Worm (Caenorhabditis elegans) whole organism, L4 larva: ENCODE results near the gene srh-139.

ENCODE experiments used
- F44E2.7 ChIP-seq: fragments of 200-800 bp; sonication (Bioruptor generic); IDR thresholded peaks from 2 replicates; pipeline ENCODE4 v2.1.2; 2022; ENCODE audit warnings: missing genetic modification characterization, missing compliant biosample characterization
- F49E8.2 ChIP-seq: sonication (generic microtip); optimal IDR thresholded peaks from 2 replicates; lab custom pipeline; 2016; ENCODE audit warnings: missing compliant biosample characterization, mild to moderate bottlenecking, missing genetic modification characterization, borderline replicate concordance
- T20F7.1 ChIP-seq: fragments of 200-800 bp; sonication (Bioruptor generic); optimal IDR thresholded peaks from 2 replicates; lab custom pipeline; 2018; ENCODE audit warnings: mild to moderate bottlenecking, missing genetic modification characterization, missing compliant biosample characterization
- T26A8.4 ChIP-seq: fragments of 200-800 bp; sonication (Bioruptor generic); IDR thresholded peaks from 2 replicates; pipeline ENCODE4 v1.3.6; 2022; ENCODE audit warnings: missing genetic modification characterization, missing compliant biosample characterization
- Y105C5A.15 ChIP-seq: fragments of 200-800 bp; sonication (Bioruptor generic); IDR thresholded peaks from 2 replicates; pipeline ENCODE4 v1.3.6; 2022; ENCODE audit warnings: missing genetic modification characterization, missing compliant biosample characterization
- Y5F2A.4 ChIP-seq: fragments of 200-800 bp; sonication (Bioruptor generic); optimal IDR thresholded peaks from 2 replicates; lab custom pipeline; 2018; ENCODE audit warnings: mild to moderate bottlenecking, missing genetic modification characterization, missing compliant biosample characterization
- aha-1 ChIP-seq: fragments of 150-350 bp; peaks from one replicate; lab custom pipeline; 2014; ENCODE audit warnings: missing biosample characterization, missing genetic modification characterization
- aly-2 ChIP-seq: sonication (generic microtip); optimal IDR thresholded peaks from 2 replicates; lab custom pipeline; 2018; ENCODE audit warnings: missing biosample characterization, missing genetic modification characterization
- ceh-28 ChIP-seq: fragments of 150-350 bp; optimal IDR thresholded peaks from 2 replicates; lab custom pipeline; 2014; ENCODE audit warnings: missing biosample characterization, missing genetic modification reagents, missing genetic modification characterization
- daf-8 ChIP-seq: fragments of 200-800 bp; sonication (Bioruptor generic); IDR thresholded peaks from 2 replicates; pipeline ENCODE4 v1.3.6; 2022; ENCODE audit warnings: missing genetic modification characterization, missing compliant biosample characterization
- dmd-6 ChIP-seq: fragments of 200-800 bp; sonication (Bioruptor generic); IDR thresholded peaks from 2 replicates; pipeline ENCODE4 v1.3.6; 2022; ENCODE audit warnings: missing genetic modification reagents, missing genetic modification characterization, missing compliant biosample characterization
- dmd-8 ChIP-seq: fragments of 200-800 bp; sonication (Bioruptor generic); IDR thresholded peaks from 2 replicates; pipeline ENCODE4 v1.3.6; 2022; ENCODE audit warnings: missing genetic modification characterization, missing compliant biosample characterization
- dmd-9 ChIP-seq: fragments of 200-800 bp; sonication (Bioruptor generic); IDR thresholded peaks from 2 replicates; pipeline ENCODE4 v1.3.6; 2022; ENCODE audit warnings: missing genetic modification reagents, missing genetic modification characterization, missing compliant biosample characterization
- fos-1 ChIP-seq: fragments of 150-350 bp; optimal IDR thresholded peaks from 2 replicates; lab custom pipeline; 2014; ENCODE audit warnings: missing biosample characterization, missing genetic modification characterization
- lin-13 ChIP-seq: fragments of 150-350 bp; optimal IDR thresholded peaks from 2 replicates; lab custom pipeline; 2014; ENCODE audit warnings: missing biosample characterization, missing genetic modification reagents, missing genetic modification characterization
- lin-39 ChIP-seq: fragments of 150-350 bp; optimal IDR thresholded peaks from 2 replicates; lab custom pipeline; 2014; ENCODE audit warnings: missing biosample characterization, missing genetic modification reagents, missing genetic modification characterization
- mes-2 ChIP-seq: sonication (generic microtip); optimal IDR thresholded peaks from 2 replicates; lab custom pipeline; 2016; ENCODE audit warnings: missing genotype, mild to moderate bottlenecking, missing genetic modification characterization, missing compliant biosample characterization; ENCODE audit not compliant: poor library complexity, severe bottlenecking
- mxl-2 ChIP-seq: fragments of 200-800 bp; sonication (Bioruptor generic); conservative IDR thresholded peaks from 2 replicates; pipeline ENCODE4 v1.3.6; 2022; ENCODE audit warnings: missing genetic modification reagents, missing genetic modification characterization, missing compliant biosample characterization
- nhr-6 ChIP-seq: fragments of 150-350 bp; optimal IDR thresholded peaks from 2 replicates; lab custom pipeline; 2014; ENCODE audit warnings: missing biosample characterization, missing genetic modification characterization
- nhr-76 ChIP-seq: fragments of 150-350 bp; optimal IDR thresholded peaks from 2 replicates; lab custom pipeline; 2014; ENCODE audit warnings: missing biosample characterization, missing genetic modification characterization
- nhr-77 ChIP-seq: fragments of 150-350 bp; optimal IDR thresholded peaks from 2 replicates; lab custom pipeline; 2014; ENCODE audit warnings: missing biosample characterization, missing genetic modification characterization
- pha-4 ChIP-seq, 2 experiments: fragments of 150-350 bp in 1 of 2; fragments of 200-800 bp in 1 of 2; sonication (Bioruptor generic) in 1 of 2; IDR thresholded peaks in 1 of 2; optimal IDR thresholded peaks in 1 of 2; 2 replicates each; pipeline versions ENCODE4 v1.3.6 to Lab custom; 2014 to 2022; ENCODE audit warnings: missing genetic modification characterization in 2 of 2, missing genetic modification reagents in 2 of 2, missing biosample characterization in 1 of 2, missing compliant biosample characterization in 1 of 2
- saeg-2 ChIP-seq: fragments of 200-800 bp; sonication (Bioruptor generic); IDR thresholded peaks from 2 replicates; pipeline ENCODE4 v1.3.6; 2022; ENCODE audit warnings: missing genetic modification reagents, missing genetic modification characterization, missing compliant biosample characterization
- set-16 ChIP-seq: fragments of 200-800 bp; sonication (Bioruptor generic); IDR thresholded peaks from 2 replicates; pipeline ENCODE4 v1.3.6; 2022; ENCODE audit warnings: missing genetic modification reagents, missing genetic modification characterization, missing compliant biosample characterization
- snpc-4 ChIP-seq: fragments of 150-350 bp; optimal IDR thresholded peaks from 2 replicates; lab custom pipeline; 2014; ENCODE audit warnings: missing biosample characterization, missing genetic modification characterization
- unc-130 ChIP-seq: sonication (generic microtip); optimal IDR thresholded peaks from 2 replicates; lab custom pipeline; 2016; ENCODE audit warnings: missing genetic modification reagents, missing genetic modification characterization, missing compliant biosample characterization
- unc-39 ChIP-seq: sonication (generic microtip); optimal IDR thresholded peaks from 2 replicates; lab custom pipeline; 2017; ENCODE audit warnings: missing biosample characterization, missing genetic modification characterization
- unc-62 ChIP-seq, 3 experiments: fragments of 150-350 bp in 1 of 3; sonication (generic microtip); optimal IDR thresholded peaks in 2 of 3; peaks in 1 of 3; 1 replicate in 1 of 3; 2 replicates in 2 of 3; lab custom pipeline; 2014 to 2017; ENCODE audit warnings: missing biosample characterization in 3 of 3, missing genetic modification characterization in 3 of 3, missing genetic modification reagents in 3 of 3, missing genotype in 1 of 3
- zag-1 ChIP-seq: fragments of 150-350 bp; optimal IDR thresholded peaks from 2 replicates; lab custom pipeline; 2014; ENCODE audit warnings: missing biosample characterization, missing genetic modification characterization
- ztf-7 ChIP-seq: fragments of 150-350 bp; optimal IDR thresholded peaks from 2 replicates; lab custom pipeline; 2014; ENCODE audit warnings: missing biosample characterization, missing genetic modification characterization

srh-139 gene

ce11 chrV:16483681-16484080 lies at the start of gene srh-139:
Gene srh-139 (plus strand): TSS chrV:16483981.
- TF ChIP-seq mes-2 (no peak), lin-39 (tag; lab: Kevin White, UChicago) (no peak), unc-62 (GFP tag; optimal IDR thresholded peaks at IDR 0.05 in 1 of 2; lab: Kevin White, UChicago) (peak in 1 of 2 experiments; percentile 11), unc-62 (tag; optimal IDR thresholded peaks at IDR 0.05; lab: Kevin White, UChicago) (no peak)
- TF ChIP-seq, all 104 proteins: peak for 1

DNA sequence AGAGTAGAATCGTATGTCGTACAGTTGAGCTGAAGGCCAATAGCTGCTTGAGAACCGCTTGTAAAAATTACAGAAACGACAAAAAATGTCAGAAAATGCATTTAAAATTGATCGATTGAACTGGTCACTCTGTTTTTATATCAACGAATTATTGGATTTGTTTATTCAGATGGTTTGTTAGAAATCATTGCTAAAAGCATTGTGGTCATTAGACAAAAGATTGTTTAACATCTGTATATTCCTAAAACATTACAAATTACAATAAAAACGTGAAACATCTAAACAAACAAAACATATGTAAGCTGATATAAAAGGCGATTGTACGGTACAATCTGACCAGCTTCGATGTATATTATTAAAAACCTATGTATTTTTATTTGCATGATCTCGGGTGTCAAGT lies 48.3 kb upstream of the srh-139 start, which contains the start of the genes F26D2.13 and F26D2.14:
F26D2.13 (minus strand) TSS at position 101 of the 400 bp plus-strand sequence.
F26D2.14 (plus strand) TSS at position 346 of the 400 bp plus-strand sequence.
- TF ChIP-seq lin-13 (GFP tag; lab: Kevin White, UChicago) (no peak), aha-1 (peak; percentile 82)

ce11 chrV:16437546-16437945 lies 46.2 kb upstream of the srh-139 start, which contains the start of gene F26D2.15:
Gene F26D2.15 (plus strand): TSS chrV:16437846.
- TF ChIP-seq Y105C5A.15 (GFP tag; lab: Robert Waterston, UW) (no peak), unc-39 (tag; lab: Kevin White, UChicago) (no peak), F49E8.2 (tag; lab: Kevin White, UChicago) (no peak), unc-62 (GFP tag; optimal IDR thresholded peaks at IDR 0.05 in 1 of 2; lab: Kevin White, UChicago) (peak in 1 of 2 experiments; percentile 72), unc-62 (tag; optimal IDR thresholded peaks at IDR 0.05; lab: Kevin White, UChicago) (no peak), set-16 (no peak), F44E2.7 (no peak)
- TF ChIP-seq, all 104 proteins: peak for 1

DNA sequence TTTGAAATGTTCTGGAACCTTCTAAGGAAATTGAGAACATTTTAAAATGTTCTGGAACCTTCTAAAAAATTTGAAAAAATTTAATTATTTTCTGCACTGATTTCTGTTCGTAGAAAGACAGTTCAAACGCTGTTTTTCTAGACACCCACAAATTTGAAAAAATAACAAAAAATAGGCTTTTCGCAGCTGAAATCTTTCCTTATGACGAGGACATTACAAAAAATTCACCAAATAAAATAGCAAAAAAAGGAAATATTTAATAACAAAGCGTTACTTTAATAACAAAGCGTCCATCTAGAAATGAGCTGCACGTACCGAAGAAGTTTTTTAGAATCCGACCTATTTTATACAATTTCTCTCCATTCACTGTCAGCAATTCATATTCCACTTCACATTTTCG lies 40.2 kb upstream of the srh-139 start, which contains the start of gene srh-141:
srh-141 (plus strand) TSS at position 301 of the 400 bp plus-strand sequence.
- TF ChIP-seq ztf-7 (tag; lab: Kevin White, UChicago) (no peak), unc-130 (GFP tag; lab: Kevin White, UChicago) (no peak), unc-62 (GFP tag; optimal IDR thresholded peaks at IDR 0.05 in 1 of 2; lab: Kevin White, UChicago) (peak in 1 of 2 experiments; percentile 60), unc-62 (tag; optimal IDR thresholded peaks at IDR 0.05; lab: Kevin White, UChicago) (no peak)
- TF ChIP-seq, all 104 proteins: peak for 1

DNA sequence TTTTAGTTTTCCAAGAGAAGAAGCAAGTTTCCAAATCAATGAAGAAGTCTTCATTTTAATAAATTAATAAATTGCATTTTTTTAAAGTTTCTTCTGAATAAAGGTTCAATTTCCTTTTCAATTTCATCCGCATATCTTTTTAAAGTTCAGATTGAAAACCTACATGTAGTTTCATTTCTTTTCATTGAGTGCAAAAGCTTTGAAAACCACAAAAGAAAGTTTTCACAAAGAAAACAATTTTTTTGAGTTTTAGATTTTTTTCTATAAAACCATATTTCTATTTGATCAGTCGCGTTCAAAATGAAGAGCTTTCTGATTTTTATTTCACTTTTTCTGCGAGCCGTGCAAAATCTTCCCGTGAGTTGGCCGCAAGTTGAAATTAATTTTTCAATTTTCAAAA lies 38.1 kb upstream of the srh-139 start, which contains the start of gene T08G3.6:
T08G3.6 (plus strand) TSS at position 301 of the 400 bp plus-strand sequence.
- TF ChIP-seq fos-1 (no peak), saeg-2 (GFP tag; lab: Robert Waterston, UW) (no peak), T26A8.4 (GFP tag; lab: Robert Waterston, UW) (no peak), nhr-76 (tag; lab: Kevin White, UChicago) (no peak), daf-8 (GFP tag; lab: Robert Waterston, UW) (no peak), dmd-6 (no peak), nhr-6 (tag; lab: Kevin White, UChicago) (no peak), T20F7.1 (GFP tag; lab: Kevin White, UChicago) (no peak), dmd-9 (no peak), lin-39 (tag; lab: Kevin White, UChicago) (no peak), zag-1 (tag; lab: Kevin White, UChicago) (no peak), dmd-8 (no peak), Y105C5A.15 (GFP tag; lab: Robert Waterston, UW) (no peak)

ce11 chrV:16446191-16446590 lies 37.6 kb upstream of the srh-139 start:
- TF ChIP-seq mxl-2 (GFP tag; lab: Robert Waterston, UW) (no peak), nhr-77 (no peak), ceh-28 (tag; lab: Kevin White, UChicago) (no peak), pha-4 (GFP tag; IDR thresholded peaks at IDR 0.05; lab: Robert Waterston, UW) (no peak), pha-4 (tag; optimal IDR thresholded peaks at IDR 0.05; lab: Kevin White, UChicago) (no peak), snpc-4 (tag; lab: Kevin White, UChicago) (no peak), Y5F2A.4 (no peak), aly-2 (tag; lab: Kevin White, UChicago) (no peak)
